Worm (Caenorhabditis elegans) whole organism, midembryonic: Measurements from ENCODE around the gene T28D6.3.

Source experiments
- T22C8.4 ChIP-seq: fragments of 200-800 bp; sonication (Bioruptor generic); IDR thresholded peaks from 2 replicates; pipeline ENCODE4 v1.3.6; 2022; ENCODE audit warnings: missing genetic modification characterization, missing compliant biosample characterization
- cog-1 ChIP-seq: sonication (generic microtip); optimal IDR thresholded peaks from 2 replicates; lab custom pipeline; 2016; ENCODE audit warnings: missing genetic modification characterization, missing compliant biosample characterization
- flt-1 ChIP-seq: fragments of 200-800 bp; sonication (Bioruptor generic); IDR thresholded peaks from 2 replicates; pipeline ENCODE4 v1.3.6; 2022; ENCODE audit warnings: missing genetic modification characterization, missing compliant biosample characterization
- klf-2 ChIP-seq: fragments of 200-800 bp; sonication (Bioruptor generic); conservative IDR thresholded peaks from 2 replicates; pipeline ENCODE4 v1.3.6; 2022; ENCODE audit warnings: missing genetic modification reagents, missing genetic modification characterization, missing compliant biosample characterization
- ref-1 ChIP-seq: fragments of 200-800 bp; sonication (Bioruptor generic); conservative IDR thresholded peaks from 2 replicates; pipeline ENCODE4 v1.3.6; 2022; ENCODE audit warnings: missing genetic modification reagents, missing genetic modification characterization, missing compliant biosample characterization
- tab-1 ChIP-seq: fragments of 200-800 bp; sonication (Bioruptor generic); IDR thresholded peaks from 2 replicates; pipeline ENCODE4 v1.3.6; 2022; ENCODE audit warnings: missing genetic modification characterization, missing compliant biosample characterization
- ztf-23 ChIP-seq: fragments of 200-800 bp; sonication (Bioruptor generic); IDR thresholded peaks from 2 replicates; pipeline ENCODE4 v1.3.6; 2022; ENCODE audit warnings: missing genetic modification reagents, missing genetic modification characterization, missing compliant biosample characterization
- ztf-29 ChIP-seq: fragments of 200-800 bp; sonication (Bioruptor generic); IDR thresholded peaks from 2 replicates; pipeline ENCODE4 v1.3.6; 2022; ENCODE audit warnings: missing genetic modification reagents, missing genetic modification characterization, missing compliant biosample characterization

- TF ChIP-seq tab-1 (GFP tag; lab: Robert Waterston, UW) (no peak), ztf-29 (no peak), ref-1 (GFP tag; lab: Robert Waterston, UW) (no peak), klf-2 (no peak), T22C8.4 (no peak), flt-1 (GFP tag; lab: Robert Waterston, UW) (no peak), ztf-23 (GFP tag; lab: Robert Waterston, UW) (no peak), cog-1 (tag; lab: Kevin White, UChicago) (no peak)
Measured at ce11 chrIII:11366467-11366866, at the start of gene T28D6.3.
